Worm (Caenorhabditis elegans) whole organism, early embryonic: ENCODE data around the gene fnta-1.

Experiments
- ama-1 ChIP-seq: fragments of 150-350 bp; optimal IDR thresholded peaks from 2 replicates; lab custom pipeline; 2014
- tbx-37 ChIP-seq: fragments of 200-800 bp; sonication (Bioruptor generic); conservative IDR thresholded peaks from 2 replicates; pipeline ENCODE4 v1.3.6; 2022; ENCODE audit warnings: missing genetic modification reagents, missing genetic modification characterization, missing compliant biosample characterization

DNA sequence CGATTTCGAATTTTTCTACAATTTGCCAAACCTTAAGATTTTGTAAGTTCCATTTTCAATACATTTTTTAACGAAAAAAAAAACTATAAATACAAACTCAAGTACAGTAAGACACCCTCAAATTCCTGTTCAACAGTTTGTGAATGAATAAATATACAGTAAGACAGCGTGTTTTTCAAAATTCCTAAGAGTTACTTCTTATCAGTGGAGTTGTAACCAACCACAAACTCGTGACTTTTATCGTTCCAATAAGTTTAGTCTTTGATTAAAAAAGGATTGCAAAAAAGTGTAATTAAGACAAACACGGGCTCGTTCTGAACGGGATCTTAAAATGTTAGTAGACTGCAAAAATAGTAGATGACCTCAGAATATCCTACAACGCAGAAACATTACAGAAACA is 35.0 kb upstream of the fnta-1 start:
- TF ChIP-seq ama-1 (no peak), tbx-37 (no peak)
